Worm (Caenorhabditis elegans) whole organism, L4/young adult: ENCODE data around the gene F46B3.23.

ENCODE experiments used
- W03F9.2 ChIP-seq: fragments of 150-350 bp; optimal IDR thresholded peaks from 2 replicates; lab custom pipeline; 2014; ENCODE audit warnings: missing biosample characterization, missing genetic modification characterization
- dao-5 ChIP-seq: sonication (generic microtip); optimal IDR thresholded peaks from 2 replicates; lab custom pipeline; 2016; ENCODE audit warnings: missing genotype, missing genetic modification characterization, moderate library complexity, missing compliant biosample characterization
- him-1 ChIP-seq: sonication (generic microtip); optimal IDR thresholded peaks from 2 replicates; lab custom pipeline; 2016; ENCODE audit warnings: missing genotype, missing genetic modification reagents, missing genetic modification characterization, missing compliant biosample characterization

DNA sequence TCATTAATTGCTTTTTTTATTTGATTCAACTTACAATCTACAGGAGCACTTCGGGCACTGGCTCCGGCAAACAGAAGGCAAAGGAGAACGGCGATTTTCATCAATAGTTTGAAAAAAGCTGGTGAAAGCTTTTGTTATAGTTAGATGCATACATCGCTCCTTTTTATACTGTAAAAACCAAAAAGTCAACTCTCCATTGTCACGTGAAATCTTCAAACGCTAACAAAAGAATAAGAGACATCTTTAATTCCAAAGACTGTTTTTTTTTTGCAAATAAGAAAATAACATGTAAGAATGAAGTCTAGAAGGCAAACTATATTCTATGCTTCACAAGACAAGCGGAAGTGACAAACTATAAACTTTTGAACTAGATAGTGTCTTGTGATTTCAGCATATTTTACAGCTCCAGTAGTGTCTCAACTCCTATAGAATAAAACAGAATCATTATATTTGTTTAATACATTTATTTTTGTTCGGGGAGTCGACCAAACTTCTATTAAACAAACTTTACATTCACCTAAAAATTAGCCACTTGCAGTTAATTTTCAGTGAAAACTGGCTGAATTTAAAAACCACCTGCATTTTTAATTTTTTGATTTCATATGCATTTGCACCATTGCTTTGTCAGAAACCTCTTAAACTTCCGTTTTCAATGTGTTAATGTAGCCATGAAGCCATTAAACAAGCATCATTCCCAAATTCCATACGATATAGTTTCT lies 19.7 kb upstream of the F46B3.23 start, which contains the start of the genes F46B3.9 and srz-18:
- TF ChIP-seq him-1 (tag; lab: Kevin White, UChicago) (no peak), dao-5 (tag; lab: Kevin White, UChicago) (no peak), W03F9.2 (no peak)
